Fruit fly (Drosophila melanogaster): ENCODE measurements around the gene Hmu.

The Hmu gene

dm6 chr3R:27253136-27253920 is 35.2 kb upstream of the Hmu start, which contains the start of gene pll (continued):
- TF ChIP-seq vfl (GFP tag; optimal IDR thresholded peaks at IDR 0.05) (peak; percentile 67), maf-S (GFP tag; optimal IDR thresholded peaks at IDR 0.05) (peak; percentile 74), CG14441 (GFP tag; IDR thresholded peaks at IDR 0.05) (peak; percentile 93), sug (tag; optimal IDR thresholded peaks at IDR 0.05) (peak; percentile 56), CG3163 (GFP tag; optimal IDR thresholded peaks at IDR 0.05) (peak; percentile 29), CG4404 (GFP tag; IDR thresholded peaks at IDR 0.05) (peak; percentile 81), CG8359 (GFP tag; optimal IDR thresholded peaks at IDR 0.05; ENCODE audit: borderline replicate concordance) (no peak)

dm6 chr3R:27253921-27254376 is 34.6 kb upstream of the Hmu start:
- TF ChIP-seq CG31224 (GFP tag; IDR thresholded peaks at IDR 0.05): no peak
- peak; percentile 3 for TF ChIP-seq cg (GFP tag; optimal IDR thresholded peaks at IDR 0.05)
- peak; percentile 41 for TF ChIP-seq CG2875 (GFP tag; optimal IDR thresholded peaks at IDR 0.05)
- no peak for TF ChIP-seq Lhr (GFP tag; optimal IDR thresholded peaks at IDR 0.05)
- no peak for TF ChIP-seq corto (GFP tag; optimal IDR thresholded peaks at IDR 0.05)
- peak; percentile 79 for TF ChIP-seq sens (GFP tag)
- no peak for TF ChIP-seq CG33213 (GFP tag; optimal IDR thresholded peaks at IDR 0.05)
- TF ChIP-seq bsh (GFP tag; optimal IDR thresholded peaks at IDR 0.05): peak in 1 of 2 experiments; percentile 52
- TF ChIP-seq CG6813 (GFP tag; optimal IDR thresholded peaks at IDR 0.05): peak; percentile 31
- no peak for TF ChIP-seq CrebB (tag; optimal IDR thresholded peaks at IDR 0.05)
- no peak for TF ChIP-seq cad (GFP tag; optimal IDR thresholded peaks at IDR 0.05)
- TF ChIP-seq trem (tag; optimal IDR thresholded peaks at IDR 0.05): no peak
- TF ChIP-seq CG10147 (GFP tag; optimal IDR thresholded peaks at IDR 0.05): no peak
- peak; percentile 61 for TF ChIP-seq ATbp (GFP tag; optimal IDR thresholded peaks at IDR 0.05)
- TF ChIP-seq tin (GFP tag; optimal IDR thresholded peaks at IDR 0.05): no peak
- peak; percentile 32 for TF ChIP-seq mirr (GFP tag; optimal IDR thresholded peaks at IDR 0.05)
- peak; percentile 24; the same call in 1 of the 2 replicates for TF ChIP-seq Xrp1 (GFP tag; IDR thresholded peaks at IDR 0.05)
- 0 out of 2 replicates have a peak, but pooled peaks have one; percentile 32 for TF ChIP-seq CG4360 (GFP tag; IDR thresholded peaks at IDR 0.05)
- TF ChIP-seq CG1233 (GFP tag; optimal IDR thresholded peaks at IDR 0.05): peak; percentile 28
- TF ChIP-seq wek (GFP tag; optimal IDR thresholded peaks at IDR 0.05): peak; percentile 22
- TF ChIP-seq wdn (GFP tag; IDR thresholded peaks at IDR 0.05): no peak
- peak; percentile 11 for TF ChIP-seq CG15479 (GFP tag; optimal IDR thresholded peaks at IDR 0.05)
- TF ChIP-seq Med (GFP tag): peak; percentile 49
- TF ChIP-seq sug (tag; optimal IDR thresholded peaks at IDR 0.05): peak; percentile 96
- no peak for TF ChIP-seq ham (GFP tag; IDR thresholded peaks at IDR 0.05)
- TF ChIP-seq grn (GFP tag; optimal IDR thresholded peaks at IDR 0.05): no peak
- no peak for TF ChIP-seq CG6791 (GFP tag; IDR thresholded peaks at IDR 0.05; ENCODE audit: partially characterized antibody)
- no peak for TF ChIP-seq CG18764 (GFP tag; optimal IDR thresholded peaks at IDR 0.05)
- no peak for TF ChIP-seq CG7357 (GFP tag; IDR thresholded peaks at IDR 0.05)
- TF ChIP-seq CG17912 (GFP tag; optimal IDR thresholded peaks at IDR 0.05): peak; percentile 18

Data from whole organism, embryonic.